Worm (Caenorhabditis elegans): ENCODE results near the gene asns-2.
A peak's percentile ranks its signal among the peaks of the same experiment; 100 is the strongest.

The asns-2 gene

DNA sequence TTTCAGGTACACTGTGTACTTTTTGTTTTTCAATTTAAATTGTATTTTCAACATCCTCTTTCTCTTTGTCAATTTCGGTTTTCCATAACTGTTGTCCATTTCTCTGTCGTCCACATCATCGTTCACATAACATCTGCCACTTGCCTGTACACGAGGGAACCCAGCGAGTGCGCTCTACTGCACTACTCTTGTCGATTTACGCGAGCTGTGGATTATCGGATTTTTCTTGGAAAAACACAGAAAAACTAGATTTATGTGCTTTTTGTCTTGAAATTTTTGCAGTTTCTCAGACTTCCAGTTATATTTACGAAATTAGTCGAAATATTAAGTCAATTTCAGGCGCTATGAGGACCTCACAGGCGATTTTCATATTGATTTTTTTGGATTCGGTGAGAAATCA is 41.1 kb upstream of the asns-2 start, which contains the start of gene chup-1 (continued):
- TF ChIP-seq rnt-1 (tag; optimal IDR thresholded peaks at IDR 0.05): peak; percentile 44
- TF ChIP-seq fkh-4 (tag; optimal IDR thresholded peaks at IDR 0.05; ENCODE audit: borderline replicate concordance): no peak
- TF ChIP-seq unc-98 (GFP tag; IDR thresholded peaks at IDR 0.05): no peak
- TF ChIP-seq C04F5.9 (tag; optimal IDR thresholded peaks at IDR 0.05): no peak
- no peak for TF ChIP-seq nhr-84 (tag; optimal IDR thresholded peaks at IDR 0.05)
- no peak for TF ChIP-seq isw-1 (GFP tag; IDR thresholded peaks at IDR 0.05)
- TF ChIP-seq efl-3 (GFP tag; optimal IDR thresholded peaks at IDR 0.05): no peak
- TF ChIP-seq vab-15 (tag; optimal IDR thresholded peaks at IDR 0.05): no peak
- no peak for TF ChIP-seq pag-3 (tag; optimal IDR thresholded peaks at IDR 0.05; ENCODE audit: borderline replicate concordance, insufficient read depth)
- no peak for TF ChIP-seq Y116A8C.19 (tag; optimal IDR thresholded peaks at IDR 0.05; ENCODE audit: borderline replicate concordance)
- no peak for TF ChIP-seq jun-1 (tag; optimal IDR thresholded peaks at IDR 0.05)
- TF ChIP-seq xbp-1 (tag; optimal IDR thresholded peaks at IDR 0.05): peak; percentile 18
- TF ChIP-seq pqm-1 (tag; optimal IDR thresholded peaks at IDR 0.05): no peak
- TF ChIP-seq ztf-11 (tag; optimal IDR thresholded peaks at IDR 0.05): no peak
- TF ChIP-seq aha-1 (tag; optimal IDR thresholded peaks at IDR 0.05): no peak
- no peak for TF ChIP-seq hlh-17 (GFP tag; optimal IDR thresholded peaks at IDR 0.05; ENCODE audit: borderline replicate concordance)
- no peak for TF ChIP-seq nhr-11 (tag; optimal IDR thresholded peaks at IDR 0.05)
- no peak for TF ChIP-seq unc-130 (tag; optimal IDR thresholded peaks at IDR 0.05)
- no peak for TF ChIP-seq zag-1 (tag; optimal IDR thresholded peaks at IDR 0.05)
- no peak for TF ChIP-seq sptf-1 (tag; optimal IDR thresholded peaks at IDR 0.05)
- TF ChIP-seq egl-27 (tag; optimal IDR thresholded peaks at IDR 0.05): no peak
- no peak for TF ChIP-seq irx-1 (tag; optimal IDR thresholded peaks at IDR 0.05)
- no peak for TF ChIP-seq fkh-8 (tag; optimal IDR thresholded peaks at IDR 0.05)
- peak; percentile 52 for TF ChIP-seq snu-23 (GFP tag; optimal IDR thresholded peaks at IDR 0.05)
- TF ChIP-seq nhr-12 (tag; optimal IDR thresholded peaks at IDR 0.05): no peak
- TF ChIP-seq efl-1 (optimal IDR thresholded peaks at IDR 0.05): peak; percentile 18 to 35
- peak in 1 of 2 experiments; percentile 83 for TF ChIP-seq efl-1 (GFP tag; optimal IDR thresholded peaks at IDR 0.05 in 1 of 2)
- TF ChIP-seq nhr-71 (tag; optimal IDR thresholded peaks at IDR 0.05): peak; percentile 34
- no peak for TF ChIP-seq nhr-77 (tag; optimal IDR thresholded peaks at IDR 0.05)
- TF ChIP-seq mep-1 (tag; optimal IDR thresholded peaks at IDR 0.05): no peak
- TF ChIP-seq ces-1 (GFP tag; optimal IDR thresholded peaks at IDR 0.05): no peak
- TF ChIP-seq pax-3 (tag; optimal IDR thresholded peaks at IDR 0.05): no peak
- TF ChIP-seq grh-1 (GFP tag; IDR thresholded peaks at IDR 0.05): no peak
- TF ChIP-seq skn-1 (tag; optimal IDR thresholded peaks at IDR 0.05): peak; percentile 28
- TF ChIP-seq sox-4 (tag; optimal IDR thresholded peaks at IDR 0.05): no peak
- TF ChIP-seq lin-35 (GFP tag; optimal IDR thresholded peaks at IDR 0.05): peak in 1 of 2 experiments; percentile 74
- TF ChIP-seq zip-4 (GFP tag; optimal IDR thresholded peaks at IDR 0.05): no peak
- TF ChIP-seq ceh-63 (GFP tag; optimal IDR thresholded peaks at IDR 0.05): no peak
- TF ChIP-seq lsy-2 (tag; optimal IDR thresholded peaks at IDR 0.05): peak; percentile 13 to 55
- no peak for TF ChIP-seq swsn-7 (tag; optimal IDR thresholded peaks at IDR 0.05)
- TF ChIP-seq fos-1 (tag; optimal IDR thresholded peaks at IDR 0.05): no peak
- no peak for TF ChIP-seq nhr-19 (GFP tag; conservative IDR thresholded peaks at IDR 0.05)
- TF ChIP-seq dsc-1 (tag; optimal IDR thresholded peaks at IDR 0.05): no peak
- no peak for TF ChIP-seq ztf-4 (tag; optimal IDR thresholded peaks at IDR 0.05)
- TF ChIP-seq ets-5 (GFP tag; IDR thresholded peaks at IDR 0.05): no peak
- TF ChIP-seq sup-37 (GFP tag; optimal IDR thresholded peaks at IDR 0.05): no peak
- TF ChIP-seq ceh-88 (GFP tag; IDR thresholded peaks at IDR 0.05): no peak
- no peak for TF ChIP-seq unc-86 (tag; optimal IDR thresholded peaks at IDR 0.05)
- no peak for TF ChIP-seq alr-1 (tag; optimal IDR thresholded peaks at IDR 0.05; ENCODE audit: borderline replicate concordance)
- TF ChIP-seq nhr-85 (tag): peak; percentile 37
- TF ChIP-seq C34B4.2 (tag; optimal IDR thresholded peaks at IDR 0.05): no peak
- TF ChIP-seq lin-15B (tag; optimal IDR thresholded peaks at IDR 0.05): peak; percentile 25
- no peak for TF ChIP-seq ceh-8 (GFP tag; optimal IDR thresholded peaks at IDR 0.05)
- TF ChIP-seq nhr-237 (tag; optimal IDR thresholded peaks at IDR 0.05): no peak
